Worm (Caenorhabditis elegans): ENCODE data around the gene clec-43.
"Not testable (repeated sequence)": the region's sequence is repeated elsewhere in the genome, so short reads cannot be mapped to it uniquely, and the experiment has no call there.

- TF ChIP-seq elt-2 (tag; optimal IDR thresholded peaks at IDR 0.05); hlh-30 (tag; optimal IDR thresholded peaks at IDR 0.05; ENCODE audit: insufficient read depth): not testable (repeated sequence)
Observed at ce11 chrII:985703-986102, 41.8 kb downstream of the clec-43 start, which contains the start of gene fbxc-40.

Measured in whole organism, late embryonic.